Worm (Caenorhabditis elegans) whole organism, young adult: Measurements from ENCODE around the gene C28H8.2.
A peak's percentile ranks its signal among the peaks of the same experiment; 100 is the strongest.

Experiments
- B0019.2 ChIP-seq: fragments of 200-800 bp; sonication (Bioruptor generic); conservative IDR thresholded peaks from 2 replicates; pipeline ENCODE4 v1.3.6; 2022; ENCODE audit warnings: missing genetic modification reagents, missing genetic modification characterization, missing compliant biosample characterization
- B0261.1 ChIP-seq: sonication (generic microtip); optimal IDR thresholded peaks from 2 replicates; lab custom pipeline; 2016; ENCODE audit warnings: mild to moderate bottlenecking, missing genetic modification characterization, moderate library complexity, missing compliant biosample characterization
- C06A6.2 ChIP-seq: fragments of 200-800 bp; sonication (Bioruptor generic); conservative IDR thresholded peaks from 2 replicates; pipeline ENCODE4 v1.3.6; 2022; ENCODE audit warnings: missing genetic modification characterization, missing compliant biosample characterization
- C17E4.6 ChIP-seq: fragments of 200-800 bp; sonication (Bioruptor generic); IDR thresholded peaks from 2 replicates; pipeline ENCODE4 v1.3.6; 2022; ENCODE audit warnings: missing genetic modification reagents, missing genetic modification characterization, missing compliant biosample characterization
- D2030.7 ChIP-seq: fragments of 200-800 bp; sonication (Bioruptor generic); IDR thresholded peaks from 2 replicates; pipeline ENCODE4 v1.3.6; 2022; ENCODE audit warnings: missing genetic modification reagents, missing genetic modification characterization, missing compliant biosample characterization
- F49E8.2 ChIP-seq: sonication (generic microtip); optimal IDR thresholded peaks from 3 replicates; lab custom pipeline; 2017; ENCODE audit warnings: missing genetic modification characterization, mild to moderate bottlenecking, missing compliant biosample characterization, antibody characterized with exemption, moderate library complexity; ENCODE audit not compliant: insufficient read depth
- F52B5.7 ChIP-seq: sonication (generic microtip); optimal IDR thresholded peaks from 2 replicates; lab custom pipeline; 2016; ENCODE audit warnings: mild to moderate bottlenecking, missing genetic modification characterization, missing compliant biosample characterization
- F57A8.1 ChIP-seq: fragments of 200-800 bp; sonication (Bioruptor generic); optimal IDR thresholded peaks from 2 replicates; lab custom pipeline; 2018; ENCODE audit warnings: mild to moderate bottlenecking, missing genetic modification characterization, moderate library complexity, missing compliant biosample characterization
- K11D2.4 ChIP-seq: fragments of 200-800 bp; sonication (Bioruptor generic); IDR thresholded peaks from 2 replicates; pipeline ENCODE4 v1.3.6; 2022; ENCODE audit warnings: missing genetic modification reagents, missing genetic modification characterization, missing compliant biosample characterization
- T07F8.4 ChIP-seq: sonication (generic microtip); optimal IDR thresholded peaks from 2 replicates; lab custom pipeline; 2016; ENCODE audit warnings: mild to moderate bottlenecking, missing genetic modification characterization, moderate library complexity, missing compliant biosample characterization
- Y67H2A.10 ChIP-seq: fragments of 200-800 bp; sonication (Bioruptor generic); conservative IDR thresholded peaks from 2 replicates; pipeline ENCODE4 v1.3.6; 2022; ENCODE audit warnings: missing genetic modification reagents, missing genetic modification characterization, missing compliant biosample characterization
- ZK185.1 ChIP-seq: sonication (generic microtip); optimal IDR thresholded peaks from 2 replicates; lab custom pipeline; 2016; ENCODE audit warnings: mild to moderate bottlenecking, missing genetic modification characterization, missing compliant biosample characterization; ENCODE audit not compliant: poor library complexity, severe bottlenecking
- bed-1 ChIP-seq: fragments of 200-800 bp; sonication (Bioruptor generic); IDR thresholded peaks from 2 replicates; pipeline ENCODE4 v1.3.6; 2022; ENCODE audit warnings: missing genetic modification reagents, missing genetic modification characterization, missing compliant biosample characterization
- ceh-27 ChIP-seq: fragments of 200-800 bp; sonication (Bioruptor generic); optimal IDR thresholded peaks from 2 replicates; lab custom pipeline; 2018; ENCODE audit warnings: mild to moderate bottlenecking, missing genetic modification characterization, moderate library complexity, missing compliant biosample characterization
- ceh-58 ChIP-seq: fragments of 200-800 bp; sonication (Bioruptor generic); IDR thresholded peaks from 2 replicates; pipeline ENCODE4 v1.3.6; 2022; ENCODE audit warnings: missing genetic modification characterization, missing compliant biosample characterization
- die-1 ChIP-seq: sonication (generic microtip); optimal IDR thresholded peaks from 2 replicates; lab custom pipeline; 2016; ENCODE audit warnings: missing genotype, mild to moderate bottlenecking, missing genetic modification characterization, missing compliant biosample characterization
- dox-1 ChIP-seq: fragments of 200-800 bp; sonication (Bioruptor generic); IDR thresholded peaks from 2 replicates; pipeline ENCODE4 v1.3.6; 2022; ENCODE audit warnings: missing genetic modification reagents, missing genetic modification characterization, missing compliant biosample characterization
- dpff-1 ChIP-seq: sonication (generic microtip); optimal IDR thresholded peaks from 2 replicates; lab custom pipeline; 2017; ENCODE audit warnings: mild to moderate bottlenecking, missing genetic modification characterization, missing compliant biosample characterization
- dpl-1 ChIP-seq: fragments of 150-350 bp; optimal IDR thresholded peaks from 2 replicates; lab custom pipeline; 2014; ENCODE audit warnings: missing biosample characterization, missing genetic modification reagents, missing genetic modification characterization
- egl-44 ChIP-seq: fragments of 200-800 bp; sonication (Bioruptor generic); IDR thresholded peaks from 2 replicates; pipeline ENCODE4 v1.3.6; 2022; ENCODE audit warnings: missing genetic modification reagents, missing genetic modification characterization, missing compliant biosample characterization
- hlh-12 ChIP-seq: sonication (generic microtip); optimal IDR thresholded peaks from 2 replicates; lab custom pipeline; 2016; ENCODE audit warnings: missing genetic modification characterization, missing compliant biosample characterization
- hmg-20 ChIP-seq: fragments of 200-800 bp; sonication (Bioruptor generic); IDR thresholded peaks from 2 replicates; pipeline ENCODE4 v1.3.6; 2022; ENCODE audit warnings: missing genetic modification reagents, missing genetic modification characterization, missing compliant biosample characterization
- hrde-1 ChIP-seq: sonication (generic microtip); optimal IDR thresholded peaks from 2 replicates; lab custom pipeline; 2016; ENCODE audit warnings: missing genetic modification characterization, mild to moderate bottlenecking, missing compliant biosample characterization, moderate library complexity, missing genotype, missing genetic modification reagents, borderline replicate concordance
- hsf-1 ChIP-seq: fragments of 200-800 bp; sonication (Bioruptor generic); IDR thresholded peaks from 2 replicates; pipeline ENCODE4 v1.3.6; 2022; ENCODE audit warnings: missing genetic modification reagents, missing genetic modification characterization, missing compliant biosample characterization
- let-607 ChIP-seq, 2 experiments: fragments of 200-800 bp in 1 of 2; sonication (Bioruptor generic) in 1 of 2; sonication (generic microtip) in 1 of 2; optimal IDR thresholded peaks; 2 replicates each; lab custom pipeline; 2016 to 2018; ENCODE audit warnings: mild to moderate bottlenecking in 2 of 2, missing compliant biosample characterization in 2 of 2, missing genetic modification characterization in 2 of 2, moderate library complexity in 2 of 2, missing genotype in 1 of 2
- lin-35 ChIP-seq, 3 experiments: fragments of 150-350 bp in 2 of 3; sonication (generic microtip) in 1 of 3; optimal IDR thresholded peaks; 2 replicates each; lab custom pipeline; 2014 to 2018; ENCODE audit warnings: missing biosample characterization in 3 of 3, missing genetic modification characterization in 3 of 3, missing genetic modification reagents in 3 of 3
- lsl-1 ChIP-seq: fragments of 200-800 bp; sonication (Bioruptor generic); optimal IDR thresholded peaks from 2 replicates; lab custom pipeline; 2018; ENCODE audit warnings: mild to moderate bottlenecking, missing genetic modification characterization, moderate library complexity, missing compliant biosample characterization
- lsy-27 ChIP-seq: sonication (generic microtip); optimal IDR thresholded peaks from 2 replicates; lab custom pipeline; 2017; ENCODE audit warnings: missing genetic modification characterization, mild to moderate bottlenecking, missing compliant biosample characterization, antibody characterized with exemption, missing genotype, borderline replicate concordance; ENCODE audit not compliant: insufficient read depth
- madf-10 ChIP-seq: sonication (generic microtip); optimal IDR thresholded peaks from 2 replicates; lab custom pipeline; 2016; ENCODE audit warnings: mild to moderate bottlenecking, missing genetic modification characterization, missing compliant biosample characterization
- madf-6 ChIP-seq: fragments of 200-800 bp; sonication (Bioruptor generic); IDR thresholded peaks from 2 replicates; pipeline ENCODE4 v1.3.6; 2022; ENCODE audit warnings: missing genetic modification reagents, missing genetic modification characterization, missing compliant biosample characterization
- madf-8 ChIP-seq: fragments of 200-800 bp; sonication (Bioruptor generic); conservative IDR thresholded peaks from 2 replicates; pipeline ENCODE4 v1.3.6; 2022; ENCODE audit warnings: missing genetic modification reagents, missing genetic modification characterization, missing compliant biosample characterization
- nfya-1 ChIP-seq: sonication (generic microtip); optimal IDR thresholded peaks from 2 replicates; lab custom pipeline; 2017; ENCODE audit warnings: antibody characterized with exemption, missing compliant biosample characterization, missing genetic modification characterization, borderline replicate concordance; ENCODE audit not compliant: insufficient read depth
- nfya-2 ChIP-seq: fragments of 200-800 bp; sonication (Bioruptor generic); IDR thresholded peaks from 2 replicates; pipeline ENCODE4 v1.3.6; 2022; ENCODE audit warnings: missing genetic modification reagents, missing genetic modification characterization, missing compliant biosample characterization
- nfyb-1 ChIP-seq: fragments of 200-800 bp; sonication (Bioruptor generic); IDR thresholded peaks from 2 replicates; pipeline ENCODE4 v1.3.6; 2022; ENCODE audit warnings: missing genetic modification reagents, missing genetic modification characterization, missing compliant biosample characterization
- nhr-120 ChIP-seq: fragments of 200-800 bp; sonication (Bioruptor generic); IDR thresholded peaks from 2 replicates; pipeline ENCODE4 v1.3.6; 2022; ENCODE audit warnings: missing genetic modification characterization, missing compliant biosample characterization
- nhr-80 ChIP-seq: sonication (generic microtip); optimal IDR thresholded peaks from 2 replicates; lab custom pipeline; 2016; ENCODE audit warnings: missing genetic modification characterization, missing compliant biosample characterization
- nhr-90 ChIP-seq: sonication (generic microtip); optimal IDR thresholded peaks from 2 replicates; lab custom pipeline; 2016; ENCODE audit warnings: missing genotype, mild to moderate bottlenecking, missing genetic modification characterization, missing compliant biosample characterization
- pha-4 ChIP-seq: fragments of 150-350 bp; sonication (generic microtip); optimal IDR thresholded peaks from 2 replicates; lab custom pipeline; 2014; ENCODE audit warnings: missing biosample characterization, missing genetic modification reagents, missing genetic modification characterization
- rcor-1 ChIP-seq: fragments of 200-800 bp; sonication (Bioruptor generic); IDR thresholded peaks from 2 replicates; pipeline ENCODE4 v1.3.6; 2022; ENCODE audit warnings: missing genetic modification reagents, missing genetic modification characterization, missing compliant biosample characterization
- snpc-1.3 ChIP-seq: sonication (generic microtip); optimal IDR thresholded peaks from 2 replicates; lab custom pipeline; 2017; ENCODE audit warnings: missing genetic modification characterization, mild to moderate bottlenecking, missing compliant biosample characterization, antibody characterized with exemption, moderate library complexity, missing genotype, missing genetic modification reagents; ENCODE audit not compliant: insufficient read depth
- snpc-4 ChIP-seq, 5 experiments: fragments of 150-350 bp in 1 of 5; sonication (generic microtip) in 4 of 5; optimal IDR thresholded peaks; 2 replicates each; lab custom pipeline; 2014 to 2018; ENCODE audit warnings: missing genetic modification characterization in 5 of 5, missing biosample characterization in 3 of 5, antibody characterized with exemption in 2 of 5, mild to moderate bottlenecking in 2 of 5, missing compliant biosample characterization in 2 of 5, missing genotype in 2 of 5, moderate library complexity in 2 of 5, missing genetic modification reagents in 1 of 5
- tlf-1 ChIP-seq: fragments of 200-800 bp; sonication (Bioruptor generic); optimal IDR thresholded peaks from 2 replicates; lab custom pipeline; 2018; ENCODE audit warnings: mild to moderate bottlenecking, missing genetic modification characterization, missing compliant biosample characterization
- unc-130 ChIP-seq: sonication (generic microtip); optimal IDR thresholded peaks from 2 replicates; lab custom pipeline; 2016; ENCODE audit warnings: missing genetic modification reagents, missing genetic modification characterization, missing compliant biosample characterization
- zim-3 ChIP-seq: sonication (generic microtip); optimal IDR thresholded peaks from 2 replicates; lab custom pipeline; 2017; ENCODE audit warnings: mild to moderate bottlenecking, missing genetic modification characterization, moderate library complexity, missing compliant biosample characterization
- ztf-18 ChIP-seq: sonication (generic microtip); optimal IDR thresholded peaks from 2 replicates; lab custom pipeline; 2016; ENCODE audit warnings: missing genotype, mild to moderate bottlenecking, missing genetic modification characterization, missing compliant biosample characterization
- ztf-22 ChIP-seq: fragments of 200-800 bp; sonication (Bioruptor generic); optimal IDR thresholded peaks from 2 replicates; lab custom pipeline; 2018; ENCODE audit warnings: mild to moderate bottlenecking, missing genetic modification characterization, moderate library complexity, missing compliant biosample characterization
- ztf-28 ChIP-seq: fragments of 200-800 bp; sonication (Bioruptor generic); IDR thresholded peaks from 2 replicates; pipeline ENCODE4 v1.3.6; 2022; ENCODE audit warnings: missing genetic modification reagents, missing genetic modification characterization, missing compliant biosample characterization

Gene C28H8.2

ce11 chrIII:5914717-5915116, 5.4 kb upstream of the C28H8.2 start (continued):
- TF ChIP-seq madf-6 (GFP tag; lab: Robert Waterston, UW) = peak; percentile 23; the same call in 1 of the 2 replicates
- no peak for TF ChIP-seq ztf-28 (GFP tag; lab: Robert Waterston, UW)
- no peak for TF ChIP-seq zim-3 (tag; lab: Kevin White, UChicago)
- TF ChIP-seq nhr-120 (GFP tag; lab: Robert Waterston, UW) = no peak
- TF ChIP-seq nfya-1 (tag; lab: Kevin White, UChicago) = no peak
- TF ChIP-seq unc-130 = no peak
- TF ChIP-seq lin-35 (GFP tag; optimal IDR thresholded peaks at IDR 0.05; lab: Kevin White, UChicago) = no peak
- no peak for TF ChIP-seq snpc-4 (GFP tag; optimal IDR thresholded peaks at IDR 0.05; lab: Kevin White, UChicago)
- TF ChIP-seq snpc-4 (tag; optimal IDR thresholded peaks at IDR 0.05; lab: Kevin White, UChicago) = peak in 3 of 4 experiments; percentile 13 to 42 (median 35)
- peak; percentile 77 to 79 for TF ChIP-seq let-607 (tag; optimal IDR thresholded peaks at IDR 0.05; lab: Kevin White, UChicago)
- no peak for TF ChIP-seq dpl-1 (GFP tag; lab: Kevin White, UChicago)
- TF ChIP-seq snpc-1.3 (tag; lab: Kevin White, UChicago) = no peak
- TF ChIP-seq madf-10 (tag; lab: Kevin White, UChicago) = no peak
- TF ChIP-seq B0261.1 = no peak
- TF ChIP-seq nfya-2 = no peak
- no peak for TF ChIP-seq egl-44 (GFP tag; lab: Robert Waterston, UW)
- no peak for TF ChIP-seq C06A6.2 (GFP tag; lab: Robert Waterston, UW)
- peak; percentile 40; the same call in 1 of the 2 replicates for TF ChIP-seq dox-1 (GFP tag; lab: Robert Waterston, UW)
- TF ChIP-seq F57A8.1 (GFP tag; lab: Kevin White, UChicago) = no peak
- no peak for TF ChIP-seq lsl-1
- TF ChIP-seq bed-1 (GFP tag; lab: Robert Waterston, UW) = no peak
- TF ChIP-seq F49E8.2 (tag; lab: Kevin White, UChicago) = no peak
- TF ChIP-seq rcor-1 (GFP tag; lab: Robert Waterston, UW) = no peak
- TF ChIP-seq die-1 (tag; lab: Kevin White, UChicago) = peak; percentile 12
- TF ChIP-seq ZK185.1 (tag; lab: Kevin White, UChicago) = no peak
- TF ChIP-seq nfyb-1 (GFP tag; lab: Robert Waterston, UW) = peak; percentile 54; the same call in 1 of the 2 replicates
- TF ChIP-seq B0019.2 (GFP tag; lab: Robert Waterston, UW) = no peak
- no peak for TF ChIP-seq ztf-22 (GFP tag; lab: Kevin White, UChicago)
- peak; percentile 50 for TF ChIP-seq hrde-1 (tag; lab: Kevin White, UChicago)
- TF ChIP-seq hlh-12 (tag; lab: Kevin White, UChicago) = no peak
- TF ChIP-seq hmg-20 = no peak
- TF ChIP-seq T07F8.4 (tag; lab: Kevin White, UChicago) = no peak
- no peak for TF ChIP-seq C17E4.6
- TF ChIP-seq Y67H2A.10 (GFP tag; lab: Robert Waterston, UW) = no peak
- TF ChIP-seq F52B5.7 = peak; percentile 3
- TF ChIP-seq pha-4 (tag; lab: Kevin White, UChicago) = no peak
- no peak for TF ChIP-seq hsf-1 (GFP tag; lab: Robert Waterston, UW)
- TF ChIP-seq madf-8 (GFP tag; lab: Robert Waterston, UW) = no peak
- TF ChIP-seq ztf-18 (tag; lab: Kevin White, UChicago) = no peak
- TF ChIP-seq dpff-1 (tag; lab: Kevin White, UChicago) = no peak
- no peak for TF ChIP-seq tlf-1 (GFP tag; lab: Kevin White, UChicago)
- TF ChIP-seq D2030.7 (GFP tag; lab: Robert Waterston, UW) = 0 out of 2 replicates have a peak, but pooled peaks have one; percentile 35
- TF ChIP-seq nhr-90 (tag; lab: Kevin White, UChicago) = no peak
- TF ChIP-seq lsy-27 = no peak
- no peak for TF ChIP-seq ceh-58 (GFP tag; lab: Robert Waterston, UW)
- no peak for TF ChIP-seq K11D2.4 (GFP tag; lab: Robert Waterston, UW)
- no peak for TF ChIP-seq ceh-27 (GFP tag; lab: Kevin White, UChicago)
- peak; percentile 67 for TF ChIP-seq nhr-80 (tag; lab: Kevin White, UChicago)
